Fruit fly (Drosophila melanogaster) whole organism, embryonic: ENCODE measurements around the gene Tbca.

ENCODE experiments used
- Antp ChIP-seq: fragments of 200-800 bp; sonication (Bioruptor generic); optimal IDR thresholded peaks from 3 replicates; lab custom pipeline; 2016; ENCODE audit warnings: missing biosample characterization, missing genetic modification characterization
- Awh ChIP-seq: fragments of 200-800 bp; sonication (Bioruptor generic); IDR thresholded peaks from 2 replicates; pipeline ENCODE4, ENCODE4 v1.3.6; 2022; ENCODE audit warnings: missing biosample characterization, missing genetic modification characterization
- CG10209 ChIP-seq: fragments of 200-800 bp; sonication (Bioruptor generic); optimal IDR thresholded peaks from 3 replicates; lab custom pipeline; 2017; ENCODE audit warnings: missing biosample characterization, mild to moderate bottlenecking, missing genetic modification characterization, missing genetic modification reagents
- CG15479 ChIP-seq: fragments of 200-800 bp; sonication (Bioruptor generic); optimal IDR thresholded peaks from 3 replicates; lab custom pipeline; 2019; ENCODE audit warnings: missing biosample characterization, mild to moderate bottlenecking, missing genetic modification characterization, moderate library complexity
- CG17359 ChIP-seq: fragments of 200-800 bp; sonication (Bioruptor generic); optimal IDR thresholded peaks from 3 replicates; lab custom pipeline; 2018; ENCODE audit warnings: missing biosample characterization, mild to moderate bottlenecking, missing genetic modification characterization, moderate library complexity
- CG18011 ChIP-seq: fragments of 200-800 bp; sonication (Bioruptor generic); optimal IDR thresholded peaks from 2 replicates; lab custom pipeline; 2017; ENCODE audit warnings: missing biosample characterization, missing genetic modification characterization, mild to moderate bottlenecking, moderate library complexity, missing genotype
- CG1832 ChIP-seq: fragments of 200-800 bp; sonication (Bioruptor generic); optimal IDR thresholded peaks from 2 replicates; lab custom pipeline; 2017; ENCODE audit warnings: missing biosample characterization, mild to moderate bottlenecking, missing genetic modification characterization, inconsistent platforms
- CG2116 ChIP-seq: fragments of 200-800 bp; sonication (Bioruptor generic); optimal IDR thresholded peaks from 3 replicates; lab custom pipeline; 2018; ENCODE audit warnings: missing biosample characterization, mild to moderate bottlenecking, missing genetic modification characterization
- CG2120 ChIP-seq: fragments of 200-800 bp; sonication (Bioruptor generic); optimal IDR thresholded peaks from 3 replicates; lab custom pipeline; 2016; ENCODE audit warnings: missing biosample characterization, missing genetic modification characterization
- CG2202 ChIP-seq: fragments of 200-800 bp; sonication (Bioruptor generic); optimal IDR thresholded peaks from 2 replicates; lab custom pipeline; 2018; ENCODE audit warnings: missing biosample characterization, mild to moderate bottlenecking, missing genetic modification characterization
- CG2875 ChIP-seq: fragments of 200-800 bp; sonication (Bioruptor generic); optimal IDR thresholded peaks from 2 replicates; lab custom pipeline; 2017; ENCODE audit warnings: missing biosample characterization, mild to moderate bottlenecking, missing genetic modification characterization, missing genetic modification reagents
- CG30403 ChIP-seq: fragments of 200-800 bp; sonication (Bioruptor generic); optimal IDR thresholded peaks from 3 replicates; lab custom pipeline; 2016; ENCODE audit warnings: missing biosample characterization, missing genetic modification characterization
- CG3163 ChIP-seq: fragments of 200-800 bp; sonication (Bioruptor generic); optimal IDR thresholded peaks from 3 replicates; lab custom pipeline; 2016; ENCODE audit warnings: missing biosample characterization, missing genetic modification characterization
- CG32767 ChIP-seq: fragments of 200-800 bp; sonication (Bioruptor generic); IDR thresholded peaks from 2 replicates; pipeline ENCODE4 v1.3.6; 2022; ENCODE audit warnings: missing biosample characterization, missing genetic modification characterization
- CG34422 ChIP-seq: fragments of 200-800 bp; sonication (Bioruptor generic); IDR thresholded peaks from 3 replicates; pipeline ENCODE4 v1.3.6; 2022; ENCODE audit warnings: missing biosample characterization, missing genetic modification characterization
- CG3995 ChIP-seq: fragments of 200-800 bp; sonication (Bioruptor generic); optimal IDR thresholded peaks from 3 replicates; lab custom pipeline; 2016; ENCODE audit warnings: missing biosample characterization, missing genetic modification characterization
- CG4617 ChIP-seq: fragments of 200-800 bp; sonication (Bioruptor generic); optimal IDR thresholded peaks from 3 replicates; lab custom pipeline; 2016; ENCODE audit warnings: missing biosample characterization, missing genetic modification characterization, borderline replicate concordance
- CG4730 ChIP-seq: fragments of 200-800 bp; sonication (Bioruptor generic); IDR thresholded peaks from 2 replicates; pipeline ENCODE4 v1.3.6; 2022; ENCODE audit warnings: missing biosample characterization, missing genetic modification characterization
- CG6791 ChIP-seq: fragments of 200-800 bp; sonication (Bioruptor generic); IDR thresholded peaks from 3 replicates; pipeline ENCODE4 v1.3.6; 2022; ENCODE audit warnings: missing biosample characterization, missing genetic modification characterization; ENCODE audit not compliant: partially characterized antibody
- Deaf1 ChIP-seq: fragments of 200-800 bp; optimal IDR thresholded peaks from 3 replicates; lab custom pipeline; 2019; ENCODE audit warnings: missing biosample characterization, mild to moderate bottlenecking, missing genetic modification characterization, moderate library complexity
- Dip2 ChIP-seq: fragments of 200-800 bp; sonication (Bioruptor generic); IDR thresholded peaks from 2 replicates; pipeline ENCODE4 v1.3.6; 2022; ENCODE audit warnings: missing biosample characterization, missing genetic modification characterization
- ERR ChIP-seq: fragments of 200-800 bp; sonication (Bioruptor generic); optimal IDR thresholded peaks from 2 replicates; lab custom pipeline; 2016; ENCODE audit warnings: missing biosample characterization, missing genetic modification characterization
- H15 ChIP-seq: fragments of 200-800 bp; sonication (Bioruptor generic); IDR thresholded peaks from 3 replicates; pipeline ENCODE4 v1.3.6; 2022; ENCODE audit warnings: missing biosample characterization, missing genetic modification characterization
- HHEX ChIP-seq: fragments of 200-800 bp; sonication (Bioruptor generic); optimal IDR thresholded peaks from 3 replicates; lab custom pipeline; 2017; ENCODE audit warnings: missing biosample characterization, mild to moderate bottlenecking, missing genetic modification characterization, missing genetic modification reagents
- Hr78 ChIP-seq, 2 experiments: fragments of 200-800 bp in 1 of 2; fragments of >200 bp in 1 of 2; sonication (Bioruptor generic) in 1 of 2; optimal IDR thresholded peaks; 2 replicates each; lab custom pipeline; 2017 to 2019; ENCODE audit warnings: missing biosample characterization in 2 of 2, missing genetic modification characterization in 2 of 2, mild to moderate bottlenecking in 1 of 2, moderate library complexity in 1 of 2
- Mes4 ChIP-seq: fragments of 200-800 bp; sonication (Bioruptor generic); optimal IDR thresholded peaks from 2 replicates; lab custom pipeline; 2016; ENCODE audit warnings: missing biosample characterization, missing genetic modification characterization
- Myb ChIP-seq: fragments of 200-800 bp; sonication (Bioruptor generic); optimal IDR thresholded peaks from 2 replicates; lab custom pipeline; 2016; ENCODE audit warnings: missing biosample characterization, missing genetic modification characterization
- Neu2 ChIP-seq: fragments of 200-800 bp; sonication (Bioruptor generic); optimal IDR thresholded peaks from 3 replicates; lab custom pipeline; 2016; ENCODE audit warnings: missing biosample characterization, missing genetic modification characterization, borderline replicate concordance
- Optix ChIP-seq: fragments of 200-800 bp; sonication (Bioruptor generic); IDR thresholded peaks from 3 replicates; pipeline ENCODE4 v1.3.6; 2022; ENCODE audit warnings: missing biosample characterization, missing genetic modification characterization
- btn ChIP-seq: fragments of 200-800 bp; sonication (Bioruptor generic); optimal IDR thresholded peaks from 2 replicates; lab custom pipeline; 2016; ENCODE audit warnings: missing biosample characterization, missing genetic modification characterization
- dm ChIP-seq: fragments of 200-800 bp; sonication (Bioruptor generic); optimal IDR thresholded peaks from 3 replicates; lab custom pipeline; 2016; ENCODE audit warnings: missing biosample characterization, missing genetic modification characterization
- ftz-f1 ChIP-seq: fragments of 200-800 bp; sonication (Bioruptor generic); optimal IDR thresholded peaks from 2 replicates; lab custom pipeline; 2016; ENCODE audit warnings: missing biosample characterization, missing genetic modification characterization
- grau ChIP-seq: fragments of 200-800 bp; optimal IDR thresholded peaks from 3 replicates; lab custom pipeline; 2019; ENCODE audit warnings: missing biosample characterization, mild to moderate bottlenecking, missing genetic modification characterization, moderate library complexity
- h ChIP-seq: fragments of >200 bp; optimal IDR thresholded peaks from 2 replicates; lab custom pipeline; 2017
- knrl ChIP-seq: fragments of 200-800 bp; sonication (Bioruptor generic); IDR thresholded peaks from 3 replicates; pipeline ENCODE4 v1.3.6; 2022; ENCODE audit warnings: missing biosample characterization, missing genetic modification characterization; ENCODE audit not compliant: partially characterized antibody
- lov ChIP-seq, 2 experiments: fragments of 200-800 bp in 1 of 2; fragments of >200 bp in 1 of 2; sonication (Bioruptor generic) in 1 of 2; IDR thresholded peaks in 1 of 2; optimal IDR thresholded peaks in 1 of 2; 2 replicates in 1 of 2; 3 replicates in 1 of 2; pipeline versions ENCODE4 v1.3.6 to Lab custom; 2017 to 2022; ENCODE audit warnings: missing biosample characterization in 1 of 2, missing genetic modification characterization in 1 of 2
- nerfin-1 ChIP-seq: fragments of 200-800 bp; sonication (Bioruptor generic); optimal IDR thresholded peaks from 3 replicates; lab custom pipeline; 2019; ENCODE audit warnings: missing biosample characterization, mild to moderate bottlenecking, missing genetic modification characterization, moderate library complexity
- nom ChIP-seq: fragments of 200-800 bp; sonication (Bioruptor generic); optimal IDR thresholded peaks from 2 replicates; lab custom pipeline; 2017; ENCODE audit warnings: missing biosample characterization, missing genetic modification characterization, mild to moderate bottlenecking, moderate library complexity, missing genetic modification reagents
- pan ChIP-seq, 4 experiments: fragments of >200 bp in 3 of 4; fragments of 200-800 bp in 1 of 4; sonication (Bioruptor generic) in 1 of 4; optimal IDR thresholded peaks in 3 of 4; IDR thresholded peaks in 1 of 4; 2 replicates each; pipeline versions ENCODE4 v1.3.6 to Lab custom; 2017 to 2022; ENCODE audit warnings: missing biosample characterization in 2 of 4, missing genetic modification characterization in 2 of 4, mixed read lengths in 1 of 4
- pho ChIP-seq: fragments of 200-800 bp; sonication (Bioruptor generic); optimal IDR thresholded peaks from 2 replicates; lab custom pipeline; 2016; ENCODE audit warnings: missing biosample characterization, missing genetic modification characterization
- prd ChIP-seq, 3 experiments: fragments of >200 bp in 2 of 3; fragments of 200-800 bp in 1 of 3; sonication (Bioruptor generic) in 1 of 3; optimal IDR thresholded peaks in 2 of 3; IDR thresholded peaks in 1 of 3; 2 replicates in 2 of 3; 3 replicates in 1 of 3; pipeline versions ENCODE4 v1.3.6 to Lab custom; 2017 to 2022; ENCODE audit warnings: missing biosample characterization in 1 of 3, missing genetic modification characterization in 1 of 3
- pros ChIP-seq: fragments of 200-800 bp; sonication (Bioruptor generic); optimal IDR thresholded peaks from 3 replicates; lab custom pipeline; 2019; ENCODE audit warnings: missing biosample characterization, mild to moderate bottlenecking, missing genetic modification characterization, moderate library complexity
- ro ChIP-seq: fragments of 200-800 bp; sonication (Bioruptor generic); IDR thresholded peaks from 2 replicates; pipeline ENCODE4 v1.3.6; 2022; ENCODE audit warnings: missing biosample characterization, missing genetic modification characterization
- sd ChIP-seq: fragments of 200-800 bp; sonication (Bioruptor generic); optimal IDR thresholded peaks from 3 replicates; lab custom pipeline; 2018; ENCODE audit warnings: missing biosample characterization, mild to moderate bottlenecking, missing genetic modification characterization, moderate library complexity
- sens ChIP-seq: fragments of 200-800 bp; sonication (Bioruptor generic); peaks from one replicate; lab custom pipeline; 2016; ENCODE audit warnings: missing biosample characterization, missing genetic modification characterization
- stc ChIP-seq: fragments of 200-800 bp; sonication (Bioruptor generic); IDR thresholded peaks from 2 replicates; pipeline ENCODE4 v1.3.6; 2022; ENCODE audit warnings: missing biosample characterization, missing genetic modification characterization
- vfl ChIP-seq: fragments of 200-800 bp; sonication (Bioruptor generic); optimal IDR thresholded peaks from 2 replicates; lab custom pipeline; 2016; ENCODE audit warnings: missing biosample characterization, missing genetic modification characterization

The Tbca gene

DNA sequence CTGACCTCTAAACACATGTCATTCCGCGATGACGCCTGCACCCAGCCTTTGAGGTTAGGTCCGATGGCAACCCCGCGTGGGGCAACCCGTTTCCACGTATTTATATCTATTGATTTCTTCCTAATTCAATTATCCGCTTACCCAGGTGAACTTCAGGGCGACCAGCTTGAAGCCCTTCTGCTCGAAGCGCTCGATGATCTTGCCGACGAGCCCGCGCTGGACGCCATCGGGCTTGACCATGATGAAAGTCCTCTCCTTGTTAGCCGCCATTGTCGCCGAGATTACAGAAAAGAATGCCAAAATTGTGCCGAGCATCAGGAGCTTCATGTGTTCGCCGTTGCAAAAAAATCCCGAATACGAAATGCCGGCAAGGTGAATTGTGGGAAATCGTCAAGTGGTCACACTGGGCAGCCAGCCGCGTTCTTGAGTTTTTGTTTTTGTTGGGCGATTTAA is 2.4 kb downstream of the Tbca start, which contains the start of gene awd (continued):
- TF ChIP-seq lov (optimal IDR thresholded peaks at IDR 0.05; lab: Kevin White, UChicago), result no peak
- peak; percentile 28; the same call in 1 of the 3 replicates for TF ChIP-seq lov (GFP tag; IDR thresholded peaks at IDR 0.05; lab: Robert Waterston, UW)
- TF ChIP-seq ERR (GFP tag; lab: Kevin White, UChicago), result peak; percentile 20
- TF ChIP-seq CG6791 (GFP tag; lab: Robert Waterston, UW), result no peak
- peak; percentile 37 for TF ChIP-seq CG2116 (GFP tag; lab: Kevin White, UChicago)
- peak; percentile 91 for TF ChIP-seq dm (GFP tag; lab: Kevin White, UChicago)
- peak; percentile 76 for TF ChIP-seq sd
- TF ChIP-seq knrl (GFP tag; lab: Robert Waterston, UW), result 0 out of 3 replicates have a peak, but pooled peaks have one; percentile 18
- peak; percentile 64; the same call in 1 of the 3 replicates for TF ChIP-seq CG34422 (GFP tag; lab: Robert Waterston, UW)
- TF ChIP-seq CG3163 (GFP tag; lab: Kevin White, UChicago), result peak; percentile 5
- TF ChIP-seq pan (optimal IDR thresholded peaks at IDR 0.05; lab: Kevin White, UChicago), result no peak
- no peak for TF ChIP-seq pan (GFP tag; optimal IDR thresholded peaks at IDR 0.05 in 1 of 2, IDR thresholded peaks at IDR 0.05 in 1 of 2)
- TF ChIP-seq nom (GFP tag; lab: Kevin White, UChicago), result peak; percentile 68
- peak; percentile 15 for TF ChIP-seq Deaf1
- peak; percentile 48 for TF ChIP-seq Myb (GFP tag; lab: Kevin White, UChicago)
- TF ChIP-seq Neu2 (GFP tag; lab: Kevin White, UChicago), result no peak

- TF ChIP-seq CG30403 (GFP tag; lab: Kevin White, UChicago) (peak; percentile 9), CG2120 (GFP tag; lab: Kevin White, UChicago) (peak; percentile 6), vfl (GFP tag; lab: Kevin White, UChicago) (peak; percentile 1), CG18011 (no peak), pho (peak; percentile 7), HHEX (no peak), grau (tag; lab: Kevin White, UChicago) (peak; percentile 34), CG15479 (GFP tag; lab: Kevin White, UChicago) (peak; percentile 84), stc (GFP tag; lab: Robert Waterston, UW) (no peak), CG4617 (GFP tag; lab: Kevin White, UChicago) (peak; percentile 55), h (lab: Kevin White, UChicago) (no peak), nerfin-1 (tag; lab: Kevin White, UChicago) (peak; percentile 25), H15 (GFP tag; lab: Robert Waterston, UW) (no peak), ftz-f1 (no peak), Antp (GFP tag; lab: Kevin White, UChicago) (no peak), CG32767 (GFP tag; lab: Robert Waterston, UW) (no peak), CG10209 (GFP tag; lab: Kevin White, UChicago) (no peak), Optix (GFP tag; lab: Robert Waterston, UW) (no peak), Hr78 (GFP tag; optimal IDR thresholded peaks at IDR 0.05; lab: Kevin White, UChicago) (no peak), pros (GFP tag; lab: Kevin White, UChicago) (no peak), ro (no peak), Awh (GFP tag; lab: Robert Waterston, UW) (no peak), CG17359 (no peak), sens (GFP tag; lab: Kevin White, UChicago) (peak; percentile 65), Dip2 (GFP tag; lab: Robert Waterston, UW) (no peak), Mes4 (no peak), CG2202 (tag; lab: Kevin White, UChicago) (no peak), CG3163 (GFP tag; lab: Kevin White, UChicago) (no peak), CG3995 (GFP tag; lab: Kevin White, UChicago) (peak; percentile 94), CG2875 (no peak), btn (GFP tag; lab: Kevin White, UChicago) (no peak), CG4730 (GFP tag; lab: Robert Waterston, UW) (no peak), prd (optimal IDR thresholded peaks at IDR 0.05; lab: Kevin White, UChicago) (no peak), prd (GFP tag; IDR thresholded peaks at IDR 0.05; lab: Robert Waterston, UW) (no peak), CG1832 (GFP tag; lab: Kevin White, UChicago) (no peak)
Measured at dm6 chr3R:31747429-31748048, 4.2 kb downstream of the Tbca start, which contains the start of the genes nero and CG1910. Gene nero (minus strand): TSS chr3R:31747558. Gene CG1910 (plus strand): TSS chr3R:31747643.
